Worm (Caenorhabditis elegans): ENCODE measurements around the gene F22E5.17.

Gene F22E5.17

DNA sequence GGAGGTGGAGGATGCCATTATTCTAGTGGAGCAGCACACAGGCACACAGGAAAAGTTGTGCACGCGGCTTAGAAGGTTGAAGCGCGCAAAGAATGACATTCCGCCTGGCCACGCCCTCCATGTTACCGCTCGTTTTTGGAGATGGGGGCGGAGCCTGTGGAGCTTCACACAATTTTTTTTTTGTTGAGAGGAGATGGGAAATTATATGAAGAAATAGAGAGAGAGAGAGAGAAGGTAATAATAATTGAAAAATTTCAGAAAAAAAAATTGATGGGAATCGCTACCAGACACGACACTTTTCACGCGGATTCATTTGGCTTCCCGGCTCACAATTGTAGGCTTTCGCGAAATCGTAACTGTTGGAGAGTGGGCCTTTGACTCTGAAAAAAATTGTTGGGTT lies 39.5 kb downstream of the F22E5.17 start, which contains the start of gene T05A8.3:
T05A8.3 (minus strand) TSS at position 101 of the 400 bp plus-strand sequence.
- no peak for TF ChIP-seq tbx-2 (tag; optimal IDR thresholded peaks at IDR 0.05)
- TF ChIP-seq lsy-12 (tag; optimal IDR thresholded peaks at IDR 0.05) = no peak
- no peak for TF ChIP-seq ceh-16 (tag; optimal IDR thresholded peaks at IDR 0.05)
- TF ChIP-seq skn-1 (tag; optimal IDR thresholded peaks at IDR 0.05) = no peak
- TF ChIP-seq fos-1 (tag; optimal IDR thresholded peaks at IDR 0.05) = no peak
- no peak for TF ChIP-seq R02D3.7 (tag; optimal IDR thresholded peaks at IDR 0.05)
- no peak for TF ChIP-seq nfya-1 (tag; optimal IDR thresholded peaks at IDR 0.05; ENCODE audit: insufficient read depth)
- TF ChIP-seq lin-39 (tag; optimal IDR thresholded peaks at IDR 0.05) = no peak
- no peak for TF ChIP-seq ZK546.5 (tag; optimal IDR thresholded peaks at IDR 0.05)
- TF ChIP-seq unc-39 (tag; optimal IDR thresholded peaks at IDR 0.05) = no peak
- TF ChIP-seq sea-2 (GFP tag; optimal IDR thresholded peaks at IDR 0.05) = no peak
- no peak for TF ChIP-seq lin-15B (tag; optimal IDR thresholded peaks at IDR 0.05)
- no peak for TF ChIP-seq nhr-77 (tag; optimal IDR thresholded peaks at IDR 0.05)

DNA sequence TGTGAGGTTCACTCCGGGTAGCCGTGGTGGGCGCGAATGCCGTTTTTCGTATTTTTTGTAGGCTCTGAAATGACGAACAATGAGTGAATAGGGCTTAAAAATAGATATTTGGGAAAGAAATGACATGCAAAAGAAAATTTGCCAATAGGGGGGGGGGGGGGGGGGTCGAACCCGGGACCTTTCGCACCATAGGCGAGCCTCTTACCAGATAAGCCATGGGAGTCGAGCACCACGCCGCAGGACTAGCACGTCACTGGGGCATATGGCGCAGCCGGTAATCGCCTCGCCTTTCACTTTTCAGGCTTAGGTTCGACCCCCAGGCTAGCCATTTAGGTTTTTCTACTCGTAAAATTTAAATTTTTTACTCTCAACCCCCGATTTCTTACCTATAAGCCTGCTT lies 41.4 kb downstream of the F22E5.17 start:
- no peak for TF ChIP-seq nhr-12 (tag; optimal IDR thresholded peaks at IDR 0.05)
- TF ChIP-seq sea-2 (GFP tag; optimal IDR thresholded peaks at IDR 0.05) = no peak
- TF ChIP-seq fkh-10 (GFP tag; optimal IDR thresholded peaks at IDR 0.05) = no peak
- TF ChIP-seq nfya-1 (tag; optimal IDR thresholded peaks at IDR 0.05; ENCODE audit: insufficient read depth) = no peak
- no peak for TF ChIP-seq ceh-16 (tag; optimal IDR thresholded peaks at IDR 0.05)
- no peak for TF ChIP-seq unc-62 (GFP tag; optimal IDR thresholded peaks at IDR 0.05)
- no peak for TF ChIP-seq jun-1 (tag; optimal IDR thresholded peaks at IDR 0.05)
- TF ChIP-seq ZK546.5 (tag; optimal IDR thresholded peaks at IDR 0.05) = no peak
- no peak for TF ChIP-seq hmg-11 (tag; optimal IDR thresholded peaks at IDR 0.05)
- TF ChIP-seq pha-4 (tag; optimal IDR thresholded peaks at IDR 0.05) = no peak
- TF ChIP-seq daf-12 (tag; optimal IDR thresholded peaks at IDR 0.05) = no peak
- no peak for TF ChIP-seq ztf-4 (tag; optimal IDR thresholded peaks at IDR 0.05)
- no peak for TF ChIP-seq nhr-43 (tag; optimal IDR thresholded peaks at IDR 0.05; ENCODE audit: poor library complexity, severe bottlenecking)
- TF ChIP-seq skn-1 (tag; optimal IDR thresholded peaks at IDR 0.05) = no peak
- TF ChIP-seq egl-27 (tag; optimal IDR thresholded peaks at IDR 0.05) = no peak

ce11 chrII:2721992-2722391 lies 44.2 kb downstream of the F22E5.17 start:
- TF ChIP-seq tbx-2 (tag; optimal IDR thresholded peaks at IDR 0.05) (no peak), skn-1 (tag; optimal IDR thresholded peaks at IDR 0.05) (no peak)

- no peak for TF ChIP-seq fos-1 (tag; optimal IDR thresholded peaks at IDR 0.05)
- TF ChIP-seq unc-62 (GFP tag; optimal IDR thresholded peaks at IDR 0.05) = no peak
- TF ChIP-seq pha-4 (tag; optimal IDR thresholded peaks at IDR 0.05) = no peak
- TF ChIP-seq elt-1 (tag; optimal IDR thresholded peaks at IDR 0.05) = no peak
Observed at ce11 chrII:2725561-2725960, 47.7 kb downstream of the F22E5.17 start, which contains the start of the genes T05A8.11 and nep-2. Gene T05A8.11, minus strand, starts transcription at chrII:2725661. Gene nep-2, minus strand, starts transcription at chrII:2725752.

- TF ChIP-seq nhr-28 (tag; optimal IDR thresholded peaks at IDR 0.05) (no peak), ceh-82 (tag; optimal IDR thresholded peaks at IDR 0.05) (no peak), tbx-2 (tag; optimal IDR thresholded peaks at IDR 0.05) (no peak)
Observed at ce11 chrII:2726774-2727173, 48.9 kb downstream of the F22E5.17 start.
